Worm (Caenorhabditis elegans) whole organism, L3 larva: ENCODE results near the gene W02B12.13.
"Not testable (repeated sequence)": the region's sequence is repeated elsewhere in the genome, so short reads cannot be mapped to it uniquely, and the experiment has no call there.

ENCODE experiments used
- R02D3.7 ChIP-seq: fragments of 150-350 bp; optimal IDR thresholded peaks from 2 replicates; lab custom pipeline; 2014; ENCODE audit warnings: missing biosample characterization, missing genetic modification characterization
- ZK546.5 ChIP-seq: sonication (generic microtip); optimal IDR thresholded peaks from 2 replicates; lab custom pipeline; 2017; ENCODE audit warnings: missing biosample characterization, missing genetic modification characterization
- aly-2 ChIP-seq: fragments of 150-350 bp; optimal IDR thresholded peaks from 2 replicates; lab custom pipeline; 2014; ENCODE audit warnings: missing biosample characterization, missing genetic modification characterization
- ceh-16 ChIP-seq: sonication (generic microtip); optimal IDR thresholded peaks from 2 replicates; lab custom pipeline; 2017; ENCODE audit warnings: missing biosample characterization, missing genetic modification characterization
- ceh-28 ChIP-seq: fragments of 150-350 bp; optimal IDR thresholded peaks from 2 replicates; lab custom pipeline; 2014; ENCODE audit warnings: missing biosample characterization, missing genetic modification reagents, missing genetic modification characterization
- egl-27 ChIP-seq: sonication (generic microtip); optimal IDR thresholded peaks from 4 replicates; lab custom pipeline; 2017; ENCODE audit warnings: missing biosample characterization, missing genetic modification reagents, missing genetic modification characterization
- egl-5 ChIP-seq: fragments of 150-350 bp; optimal IDR thresholded peaks from 2 replicates; lab custom pipeline; 2017; ENCODE audit warnings: missing biosample characterization, missing genetic modification reagents, missing genetic modification characterization, inconsistent platforms
- elt-1 ChIP-seq: fragments of 150-350 bp; optimal IDR thresholded peaks from 2 replicates; lab custom pipeline; 2014; ENCODE audit warnings: missing biosample characterization, missing genetic modification characterization
- elt-2 ChIP-seq: sonication (generic microtip); optimal IDR thresholded peaks from 2 replicates; lab custom pipeline; 2016; ENCODE audit warnings: missing genetic modification reagents, mild to moderate bottlenecking, missing genetic modification characterization, missing compliant biosample characterization
- eor-1 ChIP-seq, 2 experiments: fragments of 150-350 bp; optimal IDR thresholded peaks; 2 replicates each; lab custom pipeline; 2014 to 2018; ENCODE audit warnings: missing biosample characterization in 2 of 2, missing genetic modification characterization in 2 of 2
- fkh-10 ChIP-seq: sonication (generic microtip); optimal IDR thresholded peaks from 2 replicates; lab custom pipeline; 2017; ENCODE audit warnings: missing biosample characterization, missing genetic modification reagents, missing genetic modification characterization
- fkh-2 ChIP-seq: fragments of 150-350 bp; optimal IDR thresholded peaks from 2 replicates; lab custom pipeline; 2014; ENCODE audit warnings: missing biosample characterization, missing genetic modification reagents, missing genetic modification characterization
- fos-1 ChIP-seq: fragments of 150-350 bp; optimal IDR thresholded peaks from 2 replicates; lab custom pipeline; 2014; ENCODE audit warnings: missing biosample characterization, missing genetic modification characterization
- hmg-11 ChIP-seq: sonication (generic microtip); optimal IDR thresholded peaks from 2 replicates; lab custom pipeline; 2016; ENCODE audit warnings: missing genetic modification characterization, missing compliant biosample characterization
- jun-1 ChIP-seq: fragments of 150-350 bp; optimal IDR thresholded peaks from 2 replicates; lab custom pipeline; 2014; ENCODE audit warnings: missing biosample characterization, missing genetic modification reagents, missing genetic modification characterization
- lin-15B ChIP-seq: fragments of 150-350 bp; optimal IDR thresholded peaks from 2 replicates; lab custom pipeline; 2014; ENCODE audit warnings: missing biosample characterization, missing genetic modification characterization
- lin-39 ChIP-seq: fragments of 150-350 bp; optimal IDR thresholded peaks from 2 replicates; lab custom pipeline; 2018; ENCODE audit warnings: missing biosample characterization, missing genetic modification reagents, missing genetic modification characterization
- lsy-12 ChIP-seq: sonication (generic microtip); optimal IDR thresholded peaks from 2 replicates; lab custom pipeline; 2016; ENCODE audit warnings: mild to moderate bottlenecking, missing genetic modification characterization, missing compliant biosample characterization
- mdl-1 ChIP-seq: fragments of 150-350 bp; optimal IDR thresholded peaks from 2 replicates; lab custom pipeline; 2014; ENCODE audit warnings: missing biosample characterization, missing genetic modification characterization
- nfya-1 ChIP-seq: sonication (generic microtip); optimal IDR thresholded peaks from 2 replicates; lab custom pipeline; 2017; ENCODE audit warnings: missing genetic modification characterization, mild to moderate bottlenecking, missing compliant biosample characterization, antibody characterized with exemption, moderate library complexity; ENCODE audit not compliant: insufficient read depth
- nhr-11 ChIP-seq: fragments of 150-350 bp; optimal IDR thresholded peaks from 2 replicates; lab custom pipeline; 2014; ENCODE audit warnings: missing biosample characterization, missing genetic modification characterization
- nhr-12 ChIP-seq: fragments of 150-350 bp; optimal IDR thresholded peaks from 2 replicates; lab custom pipeline; 2014; ENCODE audit warnings: missing biosample characterization, missing genetic modification characterization
- nhr-23 ChIP-seq: fragments of 150-350 bp; optimal IDR thresholded peaks from 2 replicates; lab custom pipeline; 2014; ENCODE audit warnings: missing biosample characterization, missing genetic modification reagents, missing genetic modification characterization
- nhr-25 ChIP-seq: sonication (generic microtip); optimal IDR thresholded peaks from 2 replicates; lab custom pipeline; 2017; ENCODE audit warnings: missing biosample characterization, missing genetic modification characterization
- nhr-28 ChIP-seq: fragments of 150-350 bp; optimal IDR thresholded peaks from 2 replicates; lab custom pipeline; 2014; ENCODE audit warnings: missing biosample characterization, missing genetic modification characterization
- nhr-43 ChIP-seq: sonication (generic microtip); optimal IDR thresholded peaks from 2 replicates; lab custom pipeline; 2016; ENCODE audit warnings: mild to moderate bottlenecking, missing genetic modification characterization, missing compliant biosample characterization; ENCODE audit not compliant: poor library complexity, severe bottlenecking
- nhr-67 ChIP-seq: fragments of 150-350 bp; optimal IDR thresholded peaks from 2 replicates; lab custom pipeline; 2014; ENCODE audit warnings: missing biosample characterization, missing genetic modification characterization
- nhr-77 ChIP-seq: fragments of 150-350 bp; optimal IDR thresholded peaks from 2 replicates; lab custom pipeline; 2014; ENCODE audit warnings: missing biosample characterization, missing genetic modification characterization
- pha-4 ChIP-seq: fragments of 150-350 bp; optimal IDR thresholded peaks from 2 replicates; lab custom pipeline; 2014; ENCODE audit warnings: missing biosample characterization, missing genetic modification reagents, missing genetic modification characterization
- pqm-1 ChIP-seq: fragments of 150-350 bp; optimal IDR thresholded peaks from 2 replicates; lab custom pipeline; 2017; ENCODE audit warnings: missing biosample characterization, missing genetic modification characterization, inconsistent platforms
- sea-2 ChIP-seq: fragments of 150-350 bp; sonication (generic microtip); optimal IDR thresholded peaks from 4 replicates; lab custom pipeline; 2014; ENCODE audit warnings: missing biosample characterization, missing genetic modification reagents, missing genetic modification characterization
- snpc-4 ChIP-seq: fragments of 150-350 bp; optimal IDR thresholded peaks from 2 replicates; lab custom pipeline; 2014; ENCODE audit warnings: missing biosample characterization, missing genetic modification characterization
- unc-39 ChIP-seq: sonication (generic microtip); optimal IDR thresholded peaks from 4 replicates; lab custom pipeline; 2017; ENCODE audit warnings: missing biosample characterization, missing genetic modification characterization
- ztf-11 ChIP-seq: fragments of 150-350 bp; optimal IDR thresholded peaks from 2 replicates; lab custom pipeline; 2014; ENCODE audit warnings: missing biosample characterization, missing genetic modification characterization
- ztf-4 ChIP-seq: fragments of 150-350 bp; optimal IDR thresholded peaks from 2 replicates; lab custom pipeline; 2014; ENCODE audit warnings: missing biosample characterization, missing genetic modification characterization

Gene W02B12.13

DNA sequence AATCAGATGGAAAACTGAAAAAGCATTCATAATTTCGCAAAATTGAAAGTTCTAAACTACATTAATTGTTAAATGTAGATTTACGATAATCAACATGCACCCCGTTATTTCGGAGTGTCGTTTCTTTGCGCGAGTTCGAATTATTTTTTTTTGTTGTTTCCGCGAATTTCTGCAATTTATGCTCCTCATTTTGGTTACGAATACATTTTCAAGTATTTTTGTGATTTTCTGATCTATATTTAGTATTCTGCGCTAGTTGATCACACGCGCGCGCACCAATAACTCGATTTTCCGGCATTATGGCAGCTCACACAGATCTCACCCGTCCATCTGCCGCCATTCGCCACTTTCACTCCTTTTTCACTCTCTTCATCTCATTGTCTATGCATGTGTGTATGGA is 4.8 kb upstream of the W02B12.13 start, which contains the start of gene VW02B12L.2:
Gene VW02B12L.2, minus strand, starts transcription at position 65 of the 400 bp plus-strand sequence.
- TF ChIP-seq lin-39 (tag; lab: Kevin White, UChicago) (peak; percentile 67), ztf-11 (tag; lab: Kevin White, UChicago) (no peak), nhr-28 (tag; lab: Kevin White, UChicago) (no peak), egl-5 (tag; lab: Kevin White, UChicago) (no peak), lin-15B (tag; lab: Kevin White, UChicago) (peak; percentile 46), sea-2 (GFP tag; lab: Kevin White, UChicago) (no peak), nhr-23 (tag; lab: Kevin White, UChicago) (peak; percentile 51), eor-1 (tag; optimal IDR thresholded peaks at IDR 0.05; lab: Kevin White, UChicago) (no peak), nhr-67 (no peak), nhr-25 (peak; percentile 17), nfya-1 (peak; percentile 37), fos-1 (tag; lab: Kevin White, UChicago) (no peak), elt-2 (no peak), R02D3.7 (tag; lab: Kevin White, UChicago) (peak; percentile 85)

- not testable (repeated sequence) for TF ChIP-seq fkh-10 (GFP tag; lab: Kevin White, UChicago); jun-1 (tag; lab: Kevin White, UChicago); snpc-4 (tag; lab: Kevin White, UChicago)
Observed at ce11 chrII:11442425-11442824, 2.6 kb upstream of the W02B12.13 start, which contains the start of gene ebp-2. TSS of gene ebp-2 (plus strand) at chrII:11442725.

ce11 chrII:11443128-11443527 is 1.9 kb upstream of the W02B12.13 start:
- TF ChIP-seq R02D3.7 (tag; lab: Kevin White, UChicago) = no peak
- TF ChIP-seq nhr-77 (tag; lab: Kevin White, UChicago) = no peak
- no peak for TF ChIP-seq fkh-2
- no peak for TF ChIP-seq fos-1 (tag; lab: Kevin White, UChicago)
- TF ChIP-seq nhr-12 (tag; lab: Kevin White, UChicago) = no peak
- no peak for TF ChIP-seq pha-4 (tag; lab: Kevin White, UChicago)
- no peak for TF ChIP-seq unc-39 (tag; lab: Kevin White, UChicago)
- no peak for TF ChIP-seq fkh-10 (GFP tag; lab: Kevin White, UChicago)
- no peak for TF ChIP-seq snpc-4 (tag; lab: Kevin White, UChicago)
- no peak for TF ChIP-seq ZK546.5 (tag; lab: Kevin White, UChicago)
- no peak for TF ChIP-seq lin-15B (tag; lab: Kevin White, UChicago)
- no peak for TF ChIP-seq nhr-28 (tag; lab: Kevin White, UChicago)
- TF ChIP-seq aly-2 (tag; lab: Kevin White, UChicago) = no peak
- no peak for TF ChIP-seq ceh-16
- no peak for TF ChIP-seq nhr-23 (tag; lab: Kevin White, UChicago)
- TF ChIP-seq jun-1 (tag; lab: Kevin White, UChicago) = no peak
- TF ChIP-seq pqm-1 (tag; lab: Kevin White, UChicago) = no peak
- TF ChIP-seq lsy-12 (tag; lab: Kevin White, UChicago) = no peak
- no peak for TF ChIP-seq sea-2 (GFP tag; lab: Kevin White, UChicago)

ce11 chrII:11443862-11444261 is 1.2 kb upstream of the W02B12.13 start, which contains the start of gene adbp-1:
TSS of gene adbp-1 (plus strand) at chrII:11444162.
- TF ChIP-seq mdl-1 (tag; lab: Kevin White, UChicago) = no peak
- TF ChIP-seq lin-39 (tag; lab: Kevin White, UChicago) = no peak
- no peak for TF ChIP-seq ceh-28 (tag; lab: Kevin White, UChicago)
- no peak for TF ChIP-seq ztf-4 (tag; lab: Kevin White, UChicago)
- TF ChIP-seq egl-27 (tag; lab: Kevin White, UChicago) = no peak
- TF ChIP-seq nhr-43 (tag; lab: Kevin White, UChicago) = no peak
- no peak for TF ChIP-seq ZK546.5 (tag; lab: Kevin White, UChicago)
- TF ChIP-seq nhr-28 (tag; lab: Kevin White, UChicago) = no peak
- no peak for TF ChIP-seq snpc-4 (tag; lab: Kevin White, UChicago)
- no peak for TF ChIP-seq hmg-11 (tag; lab: Kevin White, UChicago)
- no peak for TF ChIP-seq nhr-77 (tag; lab: Kevin White, UChicago)
- TF ChIP-seq nhr-11 = no peak
- TF ChIP-seq lin-15B (tag; lab: Kevin White, UChicago) = no peak
- no peak for TF ChIP-seq pqm-1 (tag; lab: Kevin White, UChicago)
- no peak for TF ChIP-seq elt-1 (tag; lab: Kevin White, UChicago)
- no peak for TF ChIP-seq nhr-25
- no peak for TF ChIP-seq nfya-1
- TF ChIP-seq jun-1 (tag; lab: Kevin White, UChicago) = no peak
